Worm (Caenorhabditis elegans) whole organism, L3 larva: ENCODE data around the gene srx-39.

Experiments
- R02D3.7 ChIP-seq: fragments of 150-350 bp; optimal IDR thresholded peaks from 2 replicates; lab custom pipeline; 2014; ENCODE audit warnings: missing biosample characterization, missing genetic modification characterization
- ZK546.5 ChIP-seq: sonication (generic microtip); optimal IDR thresholded peaks from 2 replicates; lab custom pipeline; 2017; ENCODE audit warnings: missing biosample characterization, missing genetic modification characterization
- ceh-16 ChIP-seq: sonication (generic microtip); optimal IDR thresholded peaks from 2 replicates; lab custom pipeline; 2017; ENCODE audit warnings: missing biosample characterization, missing genetic modification characterization
- ceh-28 ChIP-seq: fragments of 150-350 bp; optimal IDR thresholded peaks from 2 replicates; lab custom pipeline; 2014; ENCODE audit warnings: missing biosample characterization, missing genetic modification reagents, missing genetic modification characterization
- ceh-82 ChIP-seq: fragments of 150-350 bp; optimal IDR thresholded peaks from 2 replicates; lab custom pipeline; 2014; ENCODE audit warnings: missing biosample characterization, missing genetic modification characterization
- ceh-9 ChIP-seq: sonication (generic microtip); optimal IDR thresholded peaks from 2 replicates; lab custom pipeline; 2018; ENCODE audit warnings: missing biosample characterization, missing genetic modification characterization
- egl-27 ChIP-seq: sonication (generic microtip); optimal IDR thresholded peaks from 4 replicates; lab custom pipeline; 2017; ENCODE audit warnings: missing biosample characterization, missing genetic modification reagents, missing genetic modification characterization
- egl-5 ChIP-seq: fragments of 150-350 bp; optimal IDR thresholded peaks from 2 replicates; lab custom pipeline; 2017; ENCODE audit warnings: missing biosample characterization, missing genetic modification reagents, missing genetic modification characterization, inconsistent platforms
- elt-1 ChIP-seq: fragments of 150-350 bp; optimal IDR thresholded peaks from 2 replicates; lab custom pipeline; 2014; ENCODE audit warnings: missing biosample characterization, missing genetic modification characterization
- elt-2 ChIP-seq: sonication (generic microtip); optimal IDR thresholded peaks from 2 replicates; lab custom pipeline; 2016; ENCODE audit warnings: missing genetic modification reagents, mild to moderate bottlenecking, missing genetic modification characterization, missing compliant biosample characterization
- eor-1 ChIP-seq, 2 experiments: fragments of 150-350 bp; optimal IDR thresholded peaks; 2 replicates each; lab custom pipeline; 2014 to 2018; ENCODE audit warnings: missing biosample characterization in 2 of 2, missing genetic modification characterization in 2 of 2
- fkh-10 ChIP-seq: sonication (generic microtip); optimal IDR thresholded peaks from 2 replicates; lab custom pipeline; 2017; ENCODE audit warnings: missing biosample characterization, missing genetic modification reagents, missing genetic modification characterization
- fkh-2 ChIP-seq: fragments of 150-350 bp; optimal IDR thresholded peaks from 2 replicates; lab custom pipeline; 2014; ENCODE audit warnings: missing biosample characterization, missing genetic modification reagents, missing genetic modification characterization
- fos-1 ChIP-seq: fragments of 150-350 bp; optimal IDR thresholded peaks from 2 replicates; lab custom pipeline; 2014; ENCODE audit warnings: missing biosample characterization, missing genetic modification characterization
- hmg-11 ChIP-seq: sonication (generic microtip); optimal IDR thresholded peaks from 2 replicates; lab custom pipeline; 2016; ENCODE audit warnings: missing genetic modification characterization, missing compliant biosample characterization
- jun-1 ChIP-seq: fragments of 150-350 bp; optimal IDR thresholded peaks from 2 replicates; lab custom pipeline; 2014; ENCODE audit warnings: missing biosample characterization, missing genetic modification reagents, missing genetic modification characterization
- lin-15B ChIP-seq: fragments of 150-350 bp; optimal IDR thresholded peaks from 2 replicates; lab custom pipeline; 2014; ENCODE audit warnings: missing biosample characterization, missing genetic modification characterization
- lsy-12 ChIP-seq: sonication (generic microtip); optimal IDR thresholded peaks from 2 replicates; lab custom pipeline; 2016; ENCODE audit warnings: mild to moderate bottlenecking, missing genetic modification characterization, missing compliant biosample characterization
- mdl-1 ChIP-seq: fragments of 150-350 bp; optimal IDR thresholded peaks from 2 replicates; lab custom pipeline; 2014; ENCODE audit warnings: missing biosample characterization, missing genetic modification characterization
- mml-1 ChIP-seq: fragments of 150-350 bp; sonication (generic microtip); optimal IDR thresholded peaks from 3 replicates; lab custom pipeline; 2014; ENCODE audit warnings: missing biosample characterization, missing genetic modification characterization
- nfya-1 ChIP-seq: sonication (generic microtip); optimal IDR thresholded peaks from 2 replicates; lab custom pipeline; 2017; ENCODE audit warnings: missing genetic modification characterization, mild to moderate bottlenecking, missing compliant biosample characterization, antibody characterized with exemption, moderate library complexity; ENCODE audit not compliant: insufficient read depth
- nhr-11 ChIP-seq: fragments of 150-350 bp; optimal IDR thresholded peaks from 2 replicates; lab custom pipeline; 2014; ENCODE audit warnings: missing biosample characterization, missing genetic modification characterization
- nhr-12 ChIP-seq: fragments of 150-350 bp; optimal IDR thresholded peaks from 2 replicates; lab custom pipeline; 2014; ENCODE audit warnings: missing biosample characterization, missing genetic modification characterization
- nhr-23 ChIP-seq: fragments of 150-350 bp; optimal IDR thresholded peaks from 2 replicates; lab custom pipeline; 2014; ENCODE audit warnings: missing biosample characterization, missing genetic modification reagents, missing genetic modification characterization
- nhr-237 ChIP-seq: fragments of 150-350 bp; optimal IDR thresholded peaks from 2 replicates; lab custom pipeline; 2014; ENCODE audit warnings: missing biosample characterization, missing genetic modification characterization
- nhr-25 ChIP-seq: sonication (generic microtip); optimal IDR thresholded peaks from 2 replicates; lab custom pipeline; 2017; ENCODE audit warnings: missing biosample characterization, missing genetic modification characterization
- nhr-28 ChIP-seq: fragments of 150-350 bp; optimal IDR thresholded peaks from 2 replicates; lab custom pipeline; 2014; ENCODE audit warnings: missing biosample characterization, missing genetic modification characterization
- nhr-67 ChIP-seq: fragments of 150-350 bp; optimal IDR thresholded peaks from 2 replicates; lab custom pipeline; 2014; ENCODE audit warnings: missing biosample characterization, missing genetic modification characterization
- nhr-76 ChIP-seq: fragments of 150-350 bp; sonication (generic microtip); optimal IDR thresholded peaks from 5 replicates; lab custom pipeline; 2014; ENCODE audit warnings: missing biosample characterization, missing genetic modification characterization
- pha-4 ChIP-seq: fragments of 150-350 bp; optimal IDR thresholded peaks from 2 replicates; lab custom pipeline; 2014; ENCODE audit warnings: missing biosample characterization, missing genetic modification reagents, missing genetic modification characterization
- pqm-1 ChIP-seq: fragments of 150-350 bp; optimal IDR thresholded peaks from 2 replicates; lab custom pipeline; 2017; ENCODE audit warnings: missing biosample characterization, missing genetic modification characterization, inconsistent platforms
- sea-2 ChIP-seq: fragments of 150-350 bp; sonication (generic microtip); optimal IDR thresholded peaks from 4 replicates; lab custom pipeline; 2014; ENCODE audit warnings: missing biosample characterization, missing genetic modification reagents, missing genetic modification characterization
- skn-1 ChIP-seq: fragments of 150-350 bp; optimal IDR thresholded peaks from 2 replicates; lab custom pipeline; 2014; ENCODE audit warnings: missing biosample characterization, missing genetic modification characterization
- tbx-2 ChIP-seq: sonication (generic microtip); optimal IDR thresholded peaks from 2 replicates; lab custom pipeline; 2016; ENCODE audit warnings: mild to moderate bottlenecking, missing genetic modification characterization, missing compliant biosample characterization
- unc-39 ChIP-seq: sonication (generic microtip); optimal IDR thresholded peaks from 4 replicates; lab custom pipeline; 2017; ENCODE audit warnings: missing biosample characterization, missing genetic modification characterization
- unc-62 ChIP-seq: fragments of 150-350 bp; sonication (generic microtip); optimal IDR thresholded peaks from 4 replicates; lab custom pipeline; 2014; ENCODE audit warnings: missing biosample characterization, missing genetic modification reagents, missing genetic modification characterization
- zag-1 ChIP-seq: fragments of 150-350 bp; optimal IDR thresholded peaks from 2 replicates; lab custom pipeline; 2014; ENCODE audit warnings: missing biosample characterization, missing genetic modification characterization

The srx-39 gene

ce11 chrV:5143785-5144184 lies 13.8 kb downstream of the srx-39 start, which contains the start of gene srh-129:
srh-129 (minus strand) TSS chrV:5143885.
- no peak for TF ChIP-seq elt-2 (tag; lab: Kevin White, UChicago)
- no peak for TF ChIP-seq ceh-9 (tag; lab: Kevin White, UChicago)
- no peak for TF ChIP-seq nhr-23
- no peak for TF ChIP-seq eor-1 (tag; optimal IDR thresholded peaks at IDR 0.05; lab: Kevin White, UChicago)
- no peak for TF ChIP-seq nhr-67 (tag; lab: Kevin White, UChicago)
- no peak for TF ChIP-seq nhr-237 (tag; lab: Kevin White, UChicago)

- TF ChIP-seq jun-1 (tag; lab: Kevin White, UChicago) (no peak), nhr-11 (tag; lab: Kevin White, UChicago) (no peak)
These were observed 19.6 kb downstream of the srx-39 start, which contains the start of gene F14F9.3 for ce11 chrV:5137919-5138318. F14F9.3 (plus strand) TSS chrV:5138219.

DNA sequence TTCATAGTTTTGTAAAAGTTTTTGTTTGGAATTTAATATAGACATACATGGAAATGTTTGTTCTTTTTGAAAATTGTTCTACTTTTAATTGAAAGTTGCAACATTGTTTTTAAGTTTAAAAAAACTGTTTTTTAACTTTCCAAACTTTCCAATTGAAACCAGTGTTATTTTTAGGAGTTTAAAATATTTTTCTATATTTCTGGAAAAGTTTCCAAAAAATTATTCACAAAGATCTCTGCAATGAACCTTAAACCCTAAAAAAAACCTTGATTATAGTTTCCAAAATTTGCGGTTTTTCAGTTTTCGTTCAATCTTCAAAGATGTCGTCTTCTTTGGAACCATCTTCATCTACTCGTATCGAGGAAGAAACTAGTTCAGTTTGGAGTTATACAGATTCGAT lies 25.1 kb downstream of the srx-39 start, which contains the start of gene F14F9.4:
Gene F14F9.4, plus strand, starts transcription at position 301 of the 400 bp plus-strand sequence.
- TF ChIP-seq nfya-1 (tag; lab: Kevin White, UChicago), result no peak
- no peak for TF ChIP-seq ceh-82 (tag; lab: Kevin White, UChicago)
- TF ChIP-seq jun-1 (tag; lab: Kevin White, UChicago), result no peak
- no peak for TF ChIP-seq R02D3.7 (tag; lab: Kevin White, UChicago)
- TF ChIP-seq fkh-10 (GFP tag; lab: Kevin White, UChicago), result no peak
- no peak for TF ChIP-seq eor-1 (tag; optimal IDR thresholded peaks at IDR 0.05; lab: Kevin White, UChicago)
- no peak for TF ChIP-seq zag-1 (tag; lab: Kevin White, UChicago)
- TF ChIP-seq nhr-25, result no peak
- no peak for TF ChIP-seq ceh-9 (tag; lab: Kevin White, UChicago)
- TF ChIP-seq nhr-67 (tag; lab: Kevin White, UChicago), result no peak
- no peak for TF ChIP-seq unc-39
- no peak for TF ChIP-seq mdl-1 (tag; lab: Kevin White, UChicago)
- no peak for TF ChIP-seq tbx-2 (tag; lab: Kevin White, UChicago)
- TF ChIP-seq skn-1 (tag; lab: Kevin White, UChicago), result no peak
- TF ChIP-seq pqm-1, result no peak
- no peak for TF ChIP-seq elt-1 (tag; lab: Kevin White, UChicago)
- TF ChIP-seq unc-62 (GFP tag; lab: Kevin White, UChicago), result no peak
- TF ChIP-seq egl-5, result no peak
- no peak for TF ChIP-seq nhr-28

- TF ChIP-seq lsy-12 (tag; lab: Kevin White, UChicago), result no peak
- TF ChIP-seq skn-1 (tag; lab: Kevin White, UChicago), result peak; percentile 12
- TF ChIP-seq ceh-9 (tag; lab: Kevin White, UChicago), result no peak
- no peak for TF ChIP-seq nhr-25
- no peak for TF ChIP-seq mml-1 (tag; lab: Kevin White, UChicago)
- TF ChIP-seq unc-62 (GFP tag; lab: Kevin White, UChicago), result no peak
- TF ChIP-seq nhr-76 (tag; lab: Kevin White, UChicago), result no peak
- TF ChIP-seq sea-2 (GFP tag; lab: Kevin White, UChicago), result no peak
- no peak for TF ChIP-seq eor-1 (tag; optimal IDR thresholded peaks at IDR 0.05; lab: Kevin White, UChicago)
- TF ChIP-seq zag-1 (tag; lab: Kevin White, UChicago), result no peak
- no peak for TF ChIP-seq lin-15B (tag; lab: Kevin White, UChicago)
- TF ChIP-seq pha-4 (tag; lab: Kevin White, UChicago), result peak; percentile 58
- no peak for TF ChIP-seq egl-5
- no peak for TF ChIP-seq fkh-2 (tag; lab: Kevin White, UChicago)
- TF ChIP-seq fkh-10 (GFP tag; lab: Kevin White, UChicago), result peak; percentile 1
- no peak for TF ChIP-seq ceh-16 (tag; lab: Kevin White, UChicago)
- TF ChIP-seq ceh-28, result no peak
- no peak for TF ChIP-seq elt-1 (tag; lab: Kevin White, UChicago)
- TF ChIP-seq ZK546.5, result no peak
- no peak for TF ChIP-seq nhr-67 (tag; lab: Kevin White, UChicago)
- peak; percentile 26 for TF ChIP-seq hmg-11 (tag; lab: Kevin White, UChicago)
- peak; percentile 29 for TF ChIP-seq pqm-1
- TF ChIP-seq, all 47 proteins: peak for 5
These were observed 26.2 kb downstream of the srx-39 start for ce11 chrV:5131380-5131779.

DNA sequence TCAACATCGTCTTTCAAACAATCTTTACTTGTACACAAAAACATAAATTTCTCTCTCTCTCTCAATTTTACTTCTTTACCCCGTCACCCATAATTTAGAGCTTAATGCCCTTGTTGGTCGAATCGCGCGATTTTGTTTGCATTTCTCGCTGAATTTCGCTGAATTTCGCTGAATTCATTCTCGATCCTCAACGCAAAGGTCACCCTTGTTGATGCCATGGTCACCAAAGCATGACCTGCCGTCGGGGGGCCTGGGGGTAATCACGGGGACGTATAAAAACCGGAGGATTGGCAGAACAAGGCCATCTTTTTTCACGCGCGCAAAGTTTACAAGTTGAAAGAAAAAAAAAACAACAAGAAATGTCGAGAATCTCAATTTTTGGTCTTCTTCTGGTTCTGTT lies 27.5 kb downstream of the srx-39 start, which contains the start of gene F14F9.8:
Gene F14F9.8, plus strand, starts transcription at position 301 of the 400 bp plus-strand sequence.
- TF ChIP-seq pqm-1 (no peak), nhr-12 (no peak), nfya-1 (tag; lab: Kevin White, UChicago) (no peak), egl-5 (no peak), fos-1 (tag; lab: Kevin White, UChicago) (no peak), ZK546.5 (no peak), mdl-1 (tag; lab: Kevin White, UChicago) (no peak), egl-27 (tag; lab: Kevin White, UChicago) (no peak), hmg-11 (tag; lab: Kevin White, UChicago) (no peak)
